Worm (Caenorhabditis elegans) whole organism, late embryonic: ENCODE data around the gene nhr-212.

Source experiments
- elt-2 ChIP-seq: sonication (generic microtip); optimal IDR thresholded peaks from 2 replicates; lab custom pipeline; 2016; ENCODE audit warnings: missing genetic modification reagents, missing genetic modification characterization, missing compliant biosample characterization
- hlh-13 ChIP-seq: fragments of 200-800 bp; sonication (Bioruptor generic); optimal IDR thresholded peaks from 2 replicates; lab custom pipeline; 2018; ENCODE audit warnings: mild to moderate bottlenecking, missing genetic modification characterization, missing compliant biosample characterization
- sox-4 ChIP-seq: sonication (generic microtip); optimal IDR thresholded peaks from 2 replicates; lab custom pipeline; 2017; ENCODE audit warnings: mild to moderate bottlenecking, missing genetic modification characterization, inconsistent platforms, missing compliant biosample characterization
- unc-55 ChIP-seq: sonication (generic microtip); optimal IDR thresholded peaks from 2 replicates; lab custom pipeline; 2017; ENCODE audit warnings: missing biosample characterization, missing genetic modification reagents, missing genetic modification characterization
- unc-86 ChIP-seq: sonication (generic microtip); optimal IDR thresholded peaks from 2 replicates; lab custom pipeline; 2016; ENCODE audit warnings: missing genetic modification characterization, missing compliant biosample characterization

DNA sequence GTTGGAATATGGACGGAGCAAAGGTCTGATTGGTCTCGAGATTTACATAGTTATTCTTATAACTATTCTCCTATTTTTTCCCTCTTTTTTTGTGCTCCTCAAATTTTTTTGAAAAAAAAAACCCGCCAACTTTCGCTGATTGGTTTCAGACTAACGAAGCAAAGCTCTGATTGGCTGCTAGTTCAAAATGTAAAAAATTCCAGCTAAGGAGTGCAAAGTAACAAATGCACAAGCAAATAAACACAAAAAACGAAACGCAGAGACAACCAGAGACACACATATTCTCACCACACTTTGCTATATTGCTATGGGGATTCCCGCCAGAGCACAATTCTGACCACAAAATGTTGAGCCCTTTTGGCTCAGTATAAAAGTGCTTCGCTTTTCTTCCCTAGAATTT is 12.7 kb downstream of the nhr-212 start, which contains the start of gene T01G6.1:
- no peak for TF ChIP-seq hlh-13 (GFP tag; lab: Kevin White, UChicago)
- TF ChIP-seq unc-55 (GFP tag; lab: Kevin White, UChicago) = no peak
- TF ChIP-seq sox-4 = no peak
- no peak for TF ChIP-seq unc-86
- TF ChIP-seq elt-2 = no peak
